Worm (Caenorhabditis elegans): ENCODE results near the gene D1025.10.

Gene D1025.10

ce11 chrX:14549709-14550199 is 33.1 kb downstream of the D1025.10 start, which contains the start of gene ram-5:
Gene ram-5 (plus strand): TSS chrX:14550149.
- TF ChIP-seq unc-62 (GFP tag; optimal IDR thresholded peaks at IDR 0.05), result no peak

- no peak for TF ChIP-seq unc-62 (GFP tag; optimal IDR thresholded peaks at IDR 0.05)
Measured at ce11 chrX:14556403-14556802, 39.7 kb downstream of the D1025.10 start.

- no peak for TF ChIP-seq unc-62 (GFP tag; optimal IDR thresholded peaks at IDR 0.05)
Measured at ce11 chrX:14557352-14557935, 40.8 kb downstream of the D1025.10 start.

- no peak for TF ChIP-seq unc-62 (GFP tag; optimal IDR thresholded peaks at IDR 0.05)
Measured at ce11 chrX:14557936-14558554, 41.4 kb downstream of the D1025.10 start, which contains the start of gene nhr-3. Gene nhr-3 (plus strand): TSS chrX:14558504.

ce11 chrX:14559084-14559483 is 42.4 kb downstream of the D1025.10 start:
- TF ChIP-seq unc-62 (GFP tag; optimal IDR thresholded peaks at IDR 0.05), result no peak

ce11 chrX:14559519-14560296 is 43.0 kb downstream of the D1025.10 start:
- TF ChIP-seq unc-62 (GFP tag; optimal IDR thresholded peaks at IDR 0.05), result no peak

- TF ChIP-seq unc-62 (GFP tag; optimal IDR thresholded peaks at IDR 0.05), result peak; percentile 47
Measured at ce11 chrX:14560297-14560680, 43.6 kb downstream of the D1025.10 start.

- TF ChIP-seq unc-62 (GFP tag; optimal IDR thresholded peaks at IDR 0.05), result no peak
Measured at ce11 chrX:14561416-14561973, 44.8 kb downstream of the D1025.10 start.

- no peak for TF ChIP-seq unc-62 (GFP tag; optimal IDR thresholded peaks at IDR 0.05)
Measured at ce11 chrX:14562286-14563086, 45.8 kb downstream of the D1025.10 start.

- TF ChIP-seq unc-62 (GFP tag; optimal IDR thresholded peaks at IDR 0.05), result no peak
Measured at ce11 chrX:14563818-14564217, 47.2 kb downstream of the D1025.10 start.

ce11 chrX:14565245-14565644 is 48.6 kb downstream of the D1025.10 start:
- no peak for TF ChIP-seq unc-62 (GFP tag; optimal IDR thresholded peaks at IDR 0.05)

- no peak for TF ChIP-seq unc-62 (GFP tag; optimal IDR thresholded peaks at IDR 0.05)
Measured at ce11 chrX:14566047-14566446, 49.4 kb downstream of the D1025.10 start.

- no peak for TF ChIP-seq unc-62 (GFP tag; optimal IDR thresholded peaks at IDR 0.05)
Measured at ce11 chrX:14568258-14568763, 51.7 kb downstream of the D1025.10 start.
